Worm (Caenorhabditis elegans): ENCODE results near the gene F46G10.2.

The F46G10.2 gene

ce11 chrX:13308745-13309144 lies 14.0 kb upstream of the F46G10.2 start, which contains the start of gene srxa-8:
srxa-8 (minus strand) TSS chrX:13308845.
- TF ChIP-seq ceh-8 (GFP tag; optimal IDR thresholded peaks at IDR 0.05) (no peak), snu-23 (GFP tag; optimal IDR thresholded peaks at IDR 0.05) (no peak), nhr-76 (tag; optimal IDR thresholded peaks at IDR 0.05) (no peak), ces-1 (GFP tag; optimal IDR thresholded peaks at IDR 0.05) (no peak), lin-14 (GFP tag; optimal IDR thresholded peaks at IDR 0.05) (no peak), tbx-2 (tag; optimal IDR thresholded peaks at IDR 0.05) (no peak), tlp-1 (tag; optimal IDR thresholded peaks at IDR 0.05) (no peak), elt-3 (tag; optimal IDR thresholded peaks at IDR 0.05) (no peak), unc-130 (tag; optimal IDR thresholded peaks at IDR 0.05) (no peak), pag-3 (tag; optimal IDR thresholded peaks at IDR 0.05; ENCODE audit: borderline replicate concordance, insufficient read depth) (no peak), aha-1 (tag; optimal IDR thresholded peaks at IDR 0.05) (no peak), efl-1 (optimal IDR thresholded peaks at IDR 0.05) (no peak), efl-1 (GFP tag; optimal IDR thresholded peaks at IDR 0.05 in 1 of 2) (no peak), irx-1 (tag; optimal IDR thresholded peaks at IDR 0.05) (no peak), rnt-1 (tag; optimal IDR thresholded peaks at IDR 0.05) (no peak), hpl-2 (GFP tag; optimal IDR thresholded peaks at IDR 0.05) (no peak)

- TF ChIP-seq lin-35 (GFP tag; optimal IDR thresholded peaks at IDR 0.05) = peak in 1 of 2 experiments; percentile 60
- peak; percentile 13 for TF ChIP-seq nhr-90 (tag; optimal IDR thresholded peaks at IDR 0.05; ENCODE audit: poor library complexity)
- TF ChIP-seq efl-3 (GFP tag; optimal IDR thresholded peaks at IDR 0.05) = no peak
- TF ChIP-seq tbx-2 (tag; optimal IDR thresholded peaks at IDR 0.05) = no peak
- TF ChIP-seq egl-13 (tag; optimal IDR thresholded peaks at IDR 0.05) = no peak
- peak; percentile 19 for TF ChIP-seq nhr-20 (tag; optimal IDR thresholded peaks at IDR 0.05)
- peak; percentile 88 for TF ChIP-seq elt-2 (tag; optimal IDR thresholded peaks at IDR 0.05)
- TF ChIP-seq pqm-1 (tag; optimal IDR thresholded peaks at IDR 0.05) = peak; percentile 76
- peak; percentile 12 for TF ChIP-seq jun-1 (tag; optimal IDR thresholded peaks at IDR 0.05)
- no peak for TF ChIP-seq ceh-82 (tag; optimal IDR thresholded peaks at IDR 0.05)
- no peak for TF ChIP-seq ets-5 (GFP tag; IDR thresholded peaks at IDR 0.05)
- TF ChIP-seq fkh-4 (tag; optimal IDR thresholded peaks at IDR 0.05; ENCODE audit: borderline replicate concordance) = no peak
- TF ChIP-seq lin-14 (GFP tag; optimal IDR thresholded peaks at IDR 0.05) = peak; percentile 22
- no peak for TF ChIP-seq ceh-88 (GFP tag; IDR thresholded peaks at IDR 0.05)
- TF ChIP-seq mdl-1 (tag; optimal IDR thresholded peaks at IDR 0.05) = peak in 1 of 2 experiments; percentile 30
Measured at ce11 chrX:13310763-13311162, 12.0 kb upstream of the F46G10.2 start.

ce11 chrX:13311641-13312423 lies 10.9 kb upstream of the F46G10.2 start, which contains the start of gene F46G10.1:
F46G10.1 (minus strand) TSS chrX:13311755.
- TF ChIP-seq pag-3 (tag; optimal IDR thresholded peaks at IDR 0.05; ENCODE audit: borderline replicate concordance, insufficient read depth) = no peak
- TF ChIP-seq lin-13 (GFP tag; optimal IDR thresholded peaks at IDR 0.05) = no peak
- TF ChIP-seq unc-130 (tag; optimal IDR thresholded peaks at IDR 0.05) = no peak
- no peak for TF ChIP-seq dsc-1 (tag; optimal IDR thresholded peaks at IDR 0.05)
- TF ChIP-seq pqm-1 (tag; optimal IDR thresholded peaks at IDR 0.05) = no peak
- TF ChIP-seq unc-30 (tag; optimal IDR thresholded peaks at IDR 0.05) = no peak
- no peak for TF ChIP-seq lin-15B (tag; optimal IDR thresholded peaks at IDR 0.05)
- TF ChIP-seq lin-35 (GFP tag; optimal IDR thresholded peaks at IDR 0.05) = peak in 1 of 2 experiments; percentile 22
- TF ChIP-seq efl-1 (optimal IDR thresholded peaks at IDR 0.05) = no peak
- TF ChIP-seq efl-1 (GFP tag; optimal IDR thresholded peaks at IDR 0.05 in 1 of 2) = peak in 1 of 2 experiments; percentile 90
- no peak for TF ChIP-seq tbx-2 (tag; optimal IDR thresholded peaks at IDR 0.05)
- TF ChIP-seq elt-2 (tag; optimal IDR thresholded peaks at IDR 0.05) = peak; percentile 55
- TF ChIP-seq Y116A8C.19 (tag; optimal IDR thresholded peaks at IDR 0.05; ENCODE audit: borderline replicate concordance) = no peak

ce11 chrX:13315093-13315492 lies 7.7 kb upstream of the F46G10.2 start:
- TF ChIP-seq ztf-4 (tag; optimal IDR thresholded peaks at IDR 0.05) (no peak), ceh-63 (GFP tag; optimal IDR thresholded peaks at IDR 0.05) (no peak), lin-14 (GFP tag; optimal IDR thresholded peaks at IDR 0.05) (peak; percentile 52), nhr-19 (GFP tag; conservative IDR thresholded peaks at IDR 0.05) (peak; percentile 28), zag-1 (tag; optimal IDR thresholded peaks at IDR 0.05) (no peak), efl-1 (optimal IDR thresholded peaks at IDR 0.05) (no peak), efl-1 (GFP tag; optimal IDR thresholded peaks at IDR 0.05 in 1 of 2) (no peak), C04F5.9 (tag; optimal IDR thresholded peaks at IDR 0.05) (no peak), unc-62 (GFP tag; optimal IDR thresholded peaks at IDR 0.05) (no peak), lin-15B (tag; optimal IDR thresholded peaks at IDR 0.05) (no peak), pqm-1 (tag; optimal IDR thresholded peaks at IDR 0.05) (no peak), sup-37 (GFP tag; optimal IDR thresholded peaks at IDR 0.05) (no peak), fkh-10 (GFP tag; optimal IDR thresholded peaks at IDR 0.05) (no peak), pag-3 (tag; optimal IDR thresholded peaks at IDR 0.05; ENCODE audit: borderline replicate concordance, insufficient read depth) (no peak), lin-35 (GFP tag; optimal IDR thresholded peaks at IDR 0.05) (peak in 1 of 2 experiments; percentile 48), fos-1 (tag; optimal IDR thresholded peaks at IDR 0.05) (no peak), ztf-11 (tag; optimal IDR thresholded peaks at IDR 0.05) (no peak), lin-13 (GFP tag; optimal IDR thresholded peaks at IDR 0.05) (no peak), elt-3 (tag; optimal IDR thresholded peaks at IDR 0.05) (peak in 1 of 6 experiments; percentile 87)

All from whole organism, L1 larva.